Worm (Caenorhabditis elegans): ENCODE results near the gene F40G12.4.

DNA sequence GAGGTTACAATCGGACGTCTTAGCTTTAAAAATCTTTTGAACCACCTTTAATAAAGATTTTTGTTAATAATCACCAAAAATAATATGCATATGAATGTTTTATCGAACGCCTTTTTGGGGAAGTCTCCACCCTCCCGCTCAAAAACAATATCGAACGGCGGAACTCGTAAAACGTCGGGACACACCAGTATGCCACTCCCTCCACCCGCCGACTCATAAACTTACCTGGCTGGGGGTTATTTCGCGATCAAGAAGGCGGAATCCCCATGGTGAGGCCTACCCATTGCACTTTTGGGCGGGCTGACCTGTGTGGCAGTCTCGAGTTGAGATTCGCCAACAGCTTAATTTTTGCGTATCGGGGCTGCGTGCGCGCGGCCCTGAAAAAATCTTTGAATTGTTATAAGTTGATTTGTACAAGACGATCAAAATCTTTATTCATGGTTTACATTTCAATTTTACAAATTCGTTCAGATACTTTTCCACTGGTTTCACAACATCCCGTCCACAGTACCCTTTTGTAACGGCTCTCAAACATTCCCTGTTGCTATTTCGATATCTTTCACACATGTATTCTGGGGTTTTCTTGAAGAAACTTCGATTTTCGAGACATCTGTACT is 1.1 kb downstream of the F40G12.4 start:
- TF ChIP-seq elt-3 (tag; optimal IDR thresholded peaks at IDR 0.05) (no peak), nhr-11 (tag; optimal IDR thresholded peaks at IDR 0.05) (no peak), R02D3.7 (tag; optimal IDR thresholded peaks at IDR 0.05) (no peak), skn-1 (tag; optimal IDR thresholded peaks at IDR 0.05) (no peak), mdl-1 (tag; optimal IDR thresholded peaks at IDR 0.05) (no peak), daf-12 (tag; optimal IDR thresholded peaks at IDR 0.05) (no peak), egl-27 (tag; optimal IDR thresholded peaks at IDR 0.05) (no peak), hmg-11 (tag; optimal IDR thresholded peaks at IDR 0.05) (no peak), nhr-67 (tag; optimal IDR thresholded peaks at IDR 0.05) (no peak)
